Worm (Caenorhabditis elegans) whole organism, late embryonic: ENCODE data around the gene srg-9.

Experiments
- ama-1 ChIP-seq: fragments of 150-350 bp; optimal IDR thresholded peaks from 2 replicates; lab custom pipeline; 2014
- nhr-232 ChIP-seq: sonication (generic microtip); optimal IDR thresholded peaks from 2 replicates; lab custom pipeline; 2016; ENCODE audit warnings: missing genetic modification characterization, missing compliant biosample characterization
- pag-3 ChIP-seq: sonication (generic microtip); optimal IDR thresholded peaks from 2 replicates; lab custom pipeline; 2016; ENCODE audit warnings: missing compliant biosample characterization, missing genetic modification characterization, borderline replicate concordance
- pha-4 ChIP-seq: fragments of 150-350 bp; optimal IDR thresholded peaks from 2 replicates; lab custom pipeline; 2018; ENCODE audit warnings: missing biosample characterization, missing genetic modification reagents, missing genetic modification characterization
- pqm-1 ChIP-seq: sonication (generic microtip); optimal IDR thresholded peaks from 2 replicates; lab custom pipeline; 2016; ENCODE audit warnings: missing genetic modification characterization, missing compliant biosample characterization

DNA sequence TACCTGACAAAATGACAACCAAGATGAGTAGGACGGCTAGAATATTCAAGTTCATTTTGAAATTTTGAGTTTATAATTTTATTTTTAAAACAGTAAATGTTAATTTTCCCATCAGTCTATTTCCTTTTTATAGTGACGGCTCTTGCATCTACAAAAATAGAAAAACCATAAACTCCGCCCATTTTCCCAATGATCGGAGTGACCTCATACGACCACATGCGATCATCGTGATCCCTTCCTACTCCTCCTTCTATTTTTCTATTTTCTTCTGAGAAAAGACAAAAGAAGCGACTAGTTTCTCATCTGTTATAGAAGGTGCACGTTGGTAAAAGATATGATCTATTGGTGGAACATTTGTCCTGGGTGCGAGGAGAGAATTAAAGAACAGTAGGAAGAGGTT is 41.1 kb downstream of the srg-9 start, which contains the start of gene C23G10.11:
- TF ChIP-seq nhr-232 (tag; lab: Kevin White, UChicago) = no peak
- TF ChIP-seq pha-4 = no peak
- no peak for TF ChIP-seq pqm-1 (tag; lab: Kevin White, UChicago)
- no peak for TF ChIP-seq ama-1 (lab: Kevin White, UChicago)
- TF ChIP-seq pag-3 = no peak
